Fruit fly (Drosophila melanogaster): Measurements from ENCODE around the gene CG3040.

CG3040 gene

DNA sequence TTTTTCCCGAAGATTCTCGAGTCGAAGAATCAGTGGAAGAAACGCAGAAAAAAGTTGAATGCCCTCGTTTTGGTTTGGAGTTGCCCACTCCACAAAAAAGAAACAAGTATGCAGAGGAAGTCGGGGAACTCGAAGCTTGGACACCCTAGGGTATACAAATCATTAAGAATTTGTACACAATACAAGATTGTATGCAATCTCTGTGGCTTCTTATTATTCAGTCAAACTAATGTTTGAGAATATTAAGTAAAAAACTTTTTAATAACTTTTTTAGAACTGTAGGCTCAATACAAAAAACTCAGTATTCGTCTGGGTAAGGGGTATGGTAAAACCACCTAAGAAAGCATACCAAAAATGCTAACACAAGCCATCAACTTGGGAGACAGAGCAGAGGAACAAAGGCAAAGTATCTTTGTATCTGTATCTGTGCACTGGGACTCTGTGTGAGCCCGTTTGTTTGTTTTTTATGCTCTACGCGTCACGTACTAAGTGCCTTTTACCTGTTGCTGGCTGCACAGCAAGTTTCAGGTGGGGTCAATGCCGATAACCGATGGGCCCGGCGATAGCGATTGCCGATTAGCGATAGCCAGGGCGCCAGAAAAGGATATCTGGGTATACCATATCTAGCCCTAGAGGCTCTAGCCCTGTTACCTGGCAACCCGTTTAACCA is 12.1 kb upstream of the CG3040 start (continued):
- peak; percentile 83 for TF ChIP-seq Lpt (GFP tag; optimal IDR thresholded peaks at IDR 0.05)
- peak; percentile 72 for TF ChIP-seq Blimp-1 (GFP tag; optimal IDR thresholded peaks at IDR 0.05)
- TF ChIP-seq cyc (GFP tag; optimal IDR thresholded peaks at IDR 0.05) = peak; percentile 93
- TF ChIP-seq fd59A (GFP tag; optimal IDR thresholded peaks at IDR 0.05) = peak; percentile 83
- peak; percentile 91 for TF ChIP-seq CG10631 (GFP tag; optimal IDR thresholded peaks at IDR 0.05)
- TF ChIP-seq Sox102F (GFP tag; optimal IDR thresholded peaks at IDR 0.05) = peak; percentile 96
- TF ChIP-seq Hr38 (GFP tag; optimal IDR thresholded peaks at IDR 0.05) = no peak
- peak; percentile 89 for TF ChIP-seq achi (GFP tag; optimal IDR thresholded peaks at IDR 0.05)
- TF ChIP-seq CG6163 (GFP tag; IDR thresholded peaks at IDR 0.05) = peak; percentile 90
- TF ChIP-seq OdsH (GFP tag; optimal IDR thresholded peaks at IDR 0.05) = peak; percentile 86
- TF ChIP-seq dac (GFP tag; optimal IDR thresholded peaks at IDR 0.05) = peak; percentile 55
- TF ChIP-seq Hr4 (GFP tag; optimal IDR thresholded peaks at IDR 0.05) = peak; percentile 62
- TF ChIP-seq fd85E (GFP tag; optimal IDR thresholded peaks at IDR 0.05) = no peak
- TF ChIP-seq CG6792 (GFP tag; optimal IDR thresholded peaks at IDR 0.05) = peak; percentile 92
- peak; percentile 96 for TF ChIP-seq topi (GFP tag; optimal IDR thresholded peaks at IDR 0.05)
- peak; percentile 83 for TF ChIP-seq CG8119 (GFP tag; IDR thresholded peaks at IDR 0.05)
- TF ChIP-seq Gug (GFP tag; IDR thresholded peaks at IDR 0.05) = peak; percentile 58
- peak; percentile 93 for TF ChIP-seq Eip93F (GFP tag; optimal IDR thresholded peaks at IDR 0.05)
- TF ChIP-seq Eip78C (GFP tag) = peak; percentile 98
- TF ChIP-seq esn (GFP tag; optimal IDR thresholded peaks at IDR 0.05) = peak; percentile 97
- peak; percentile 93 for TF ChIP-seq Hr39 (GFP tag; optimal IDR thresholded peaks at IDR 0.05)
- TF ChIP-seq CG6854 (GFP tag; optimal IDR thresholded peaks at IDR 0.05) = peak; percentile 76
- TF ChIP-seq spab (GFP tag; optimal IDR thresholded peaks at IDR 0.05) = peak; percentile 79
- TF ChIP-seq CG11902 (GFP tag; optimal IDR thresholded peaks at IDR 0.05) = peak; percentile 77
- TF ChIP-seq svp (GFP tag) = peak; percentile 98
- TF ChIP-seq CG34406 (GFP tag; optimal IDR thresholded peaks at IDR 0.05) = peak; percentile 89
- peak; percentile 69 for TF ChIP-seq CG8319 (GFP tag; optimal IDR thresholded peaks at IDR 0.05)
- peak; percentile 95 for TF ChIP-seq lz (GFP tag; optimal IDR thresholded peaks at IDR 0.05)
- TF ChIP-seq CG15336 (GFP tag; IDR thresholded peaks at IDR 0.05) = peak; percentile 81
- TF ChIP-seq CG3919 (GFP tag; optimal IDR thresholded peaks at IDR 0.05) = peak; percentile 91
- TF ChIP-seq acj6 (GFP tag; optimal IDR thresholded peaks at IDR 0.05) = peak; percentile 90
- TF ChIP-seq CG4318 (GFP tag; optimal IDR thresholded peaks at IDR 0.05) = peak; percentile 54
- peak; percentile 96 for TF ChIP-seq vri (GFP tag; optimal IDR thresholded peaks at IDR 0.05)
- peak; percentile 81 for TF ChIP-seq CG10669 (GFP tag; optimal IDR thresholded peaks at IDR 0.05)
- TF ChIP-seq Sox14 (GFP tag; optimal IDR thresholded peaks at IDR 0.05) = peak; percentile 95

dm6 chrX:6983500-6984320 is 10.5 kb upstream of the CG3040 start:
- TF ChIP-seq cyc (GFP tag; optimal IDR thresholded peaks at IDR 0.05) (peak; percentile 5), Sox102F (GFP tag; optimal IDR thresholded peaks at IDR 0.05) (peak; percentile 39), CG3032 (tag; optimal IDR thresholded peaks at IDR 0.05) (peak; percentile 68), CG6163 (GFP tag; IDR thresholded peaks at IDR 0.05) (peak; percentile 79), CG15336 (GFP tag; IDR thresholded peaks at IDR 0.05) (peak; percentile 58; the same call in 1 of the 2 replicates), eg (GFP tag; IDR thresholded peaks at IDR 0.05) (0 out of 3 replicates have a peak, but pooled peaks have one; percentile 21), topi (GFP tag; optimal IDR thresholded peaks at IDR 0.05) (peak; percentile 37), Hr38 (GFP tag; optimal IDR thresholded peaks at IDR 0.05) (no peak), fkh (GFP tag; optimal IDR thresholded peaks at IDR 0.05) (no peak), CG11902 (GFP tag; optimal IDR thresholded peaks at IDR 0.05) (no peak), fd85E (GFP tag; optimal IDR thresholded peaks at IDR 0.05) (no peak), CG4318 (GFP tag; optimal IDR thresholded peaks at IDR 0.05) (no peak), ss (GFP tag; optimal IDR thresholded peaks at IDR 0.05) (peak; percentile 87 to 88), svp (GFP tag) (peak; percentile 80), CG6792 (GFP tag; optimal IDR thresholded peaks at IDR 0.05) (peak; percentile 52), CG34406 (GFP tag; optimal IDR thresholded peaks at IDR 0.05) (peak; percentile 51), dac (GFP tag; optimal IDR thresholded peaks at IDR 0.05) (no peak), Hr39 (GFP tag; optimal IDR thresholded peaks at IDR 0.05) (no peak), net (GFP tag; optimal IDR thresholded peaks at IDR 0.05) (peak; percentile 42), CG3919 (GFP tag; optimal IDR thresholded peaks at IDR 0.05) (peak; percentile 62), CG32006 (GFP tag; optimal IDR thresholded peaks at IDR 0.05) (peak; percentile 30), spab (GFP tag; optimal IDR thresholded peaks at IDR 0.05) (peak; percentile 56), Hr4 (GFP tag; optimal IDR thresholded peaks at IDR 0.05) (no peak), CG6276 (GFP tag; optimal IDR thresholded peaks at IDR 0.05) (no peak), OdsH (GFP tag; optimal IDR thresholded peaks at IDR 0.05) (peak; percentile 51), Eip75B (GFP tag; optimal IDR thresholded peaks at IDR 0.05) (peak; percentile 29), achi (GFP tag; optimal IDR thresholded peaks at IDR 0.05) (peak; percentile 50), Blimp-1 (GFP tag; optimal IDR thresholded peaks at IDR 0.05) (peak; percentile 16), CG16779 (tag; optimal IDR thresholded peaks at IDR 0.05) (peak; percentile 45), Eip93F (GFP tag; optimal IDR thresholded peaks at IDR 0.05) (no peak), fd59A (GFP tag; optimal IDR thresholded peaks at IDR 0.05) (peak; percentile 41)

All from whole organism, prepupa.